Fruit fly (Drosophila melanogaster) whole organism, embryonic: ENCODE measurements around the gene CG4455.

ENCODE experiments used
- Aef1 ChIP-seq: fragments of 200-800 bp; sonication (Bioruptor generic); IDR thresholded peaks from 3 replicates; pipeline ENCODE4 v1.3.6; 2022; ENCODE audit warnings: missing biosample characterization, missing genetic modification characterization
- Awh ChIP-seq: fragments of 200-800 bp; sonication (Bioruptor generic); IDR thresholded peaks from 2 replicates; pipeline ENCODE4, ENCODE4 v1.3.6; 2022; ENCODE audit warnings: missing biosample characterization, missing genetic modification characterization
- B-H1 ChIP-seq: fragments of 200-800 bp; sonication (Bioruptor generic); IDR thresholded peaks from 3 replicates; pipeline ENCODE4 v1.3.6; 2022; ENCODE audit warnings: missing biosample characterization, missing genetic modification characterization
- B-H2 ChIP-seq: fragments of 200-800 bp; sonication (Bioruptor generic); optimal IDR thresholded peaks from 2 replicates; lab custom pipeline; 2018; ENCODE audit warnings: missing biosample characterization, mild to moderate bottlenecking, missing genetic modification characterization
- BtbVII ChIP-seq: fragments of 200-800 bp; sonication (Bioruptor generic); optimal IDR thresholded peaks from 3 replicates; lab custom pipeline; 2017; ENCODE audit warnings: missing biosample characterization, mild to moderate bottlenecking, missing genetic modification characterization
- CG10274 ChIP-seq: fragments of 200-800 bp; sonication (Bioruptor generic); optimal IDR thresholded peaks from 3 replicates; lab custom pipeline; 2017; ENCODE audit warnings: missing biosample characterization, mild to moderate bottlenecking, missing genetic modification characterization
- CG13296 ChIP-seq: fragments of 200-800 bp; sonication (Bioruptor generic); optimal IDR thresholded peaks from 3 replicates; lab custom pipeline; 2018; ENCODE audit warnings: missing biosample characterization, mild to moderate bottlenecking, missing genetic modification characterization
- CG1529 ChIP-seq: fragments of 200-800 bp; sonication (Bioruptor generic); optimal IDR thresholded peaks from 3 replicates; lab custom pipeline; 2018; ENCODE audit warnings: missing biosample characterization, missing genetic modification characterization
- CG1602 ChIP-seq: fragments of 200-800 bp; sonication (Bioruptor generic); optimal IDR thresholded peaks from 3 replicates; lab custom pipeline; 2016; ENCODE audit warnings: missing biosample characterization, missing genetic modification characterization
- CG17385 ChIP-seq: fragments of 200-800 bp; sonication (Bioruptor generic); optimal IDR thresholded peaks from 3 replicates; lab custom pipeline; 2018; ENCODE audit warnings: missing biosample characterization, mild to moderate bottlenecking, missing genetic modification characterization
- CG17802 ChIP-seq: fragments of 200-800 bp; sonication (Bioruptor generic); optimal IDR thresholded peaks from 2 replicates; lab custom pipeline; 2018; ENCODE audit warnings: missing biosample characterization, mild to moderate bottlenecking, missing genetic modification characterization, moderate library complexity
- CG1832 ChIP-seq: fragments of 200-800 bp; sonication (Bioruptor generic); optimal IDR thresholded peaks from 2 replicates; lab custom pipeline; 2017; ENCODE audit warnings: missing biosample characterization, mild to moderate bottlenecking, missing genetic modification characterization, inconsistent platforms
- CG2116 ChIP-seq: fragments of 200-800 bp; sonication (Bioruptor generic); optimal IDR thresholded peaks from 3 replicates; lab custom pipeline; 2018; ENCODE audit warnings: missing biosample characterization, mild to moderate bottlenecking, missing genetic modification characterization
- CG3163 ChIP-seq: fragments of 200-800 bp; sonication (Bioruptor generic); optimal IDR thresholded peaks from 3 replicates; lab custom pipeline; 2016; ENCODE audit warnings: missing biosample characterization, missing genetic modification characterization
- CG8290 ChIP-seq, 3 experiments: fragments of 200-800 bp; sonication (Bioruptor generic); optimal IDR thresholded peaks; 2 replicates each; lab custom pipeline; 2016 to 2019; ENCODE audit warnings: missing biosample characterization in 3 of 3, missing genetic modification characterization in 3 of 3, mild to moderate bottlenecking in 2 of 3, moderate library complexity in 1 of 3
- CG8478 ChIP-seq: fragments of >200 bp; optimal IDR thresholded peaks from 2 replicates; lab custom pipeline; 2018
- CG9817 ChIP-seq: fragments of 200-800 bp; sonication (Bioruptor generic); optimal IDR thresholded peaks from 2 replicates; lab custom pipeline; 2018; ENCODE audit warnings: missing biosample characterization, mild to moderate bottlenecking, missing genetic modification characterization, moderate library complexity
- Dek ChIP-seq: fragments of 200-800 bp; sonication (Bioruptor generic); optimal IDR thresholded peaks from 3 replicates; lab custom pipeline; 2019; ENCODE audit warnings: missing biosample characterization, mild to moderate bottlenecking, missing genetic modification characterization, moderate library complexity
- Doc3 ChIP-seq: fragments of 200-800 bp; sonication (Bioruptor generic); IDR thresholded peaks from 3 replicates; pipeline ENCODE4 v1.3.6; 2022; ENCODE audit warnings: missing biosample characterization, missing genetic modification characterization; ENCODE audit not compliant: partially characterized antibody
- ERR ChIP-seq: fragments of 200-800 bp; sonication (Bioruptor generic); optimal IDR thresholded peaks from 2 replicates; lab custom pipeline; 2016; ENCODE audit warnings: missing biosample characterization, missing genetic modification characterization
- GATAe ChIP-seq: fragments of 200-800 bp; sonication (Bioruptor generic); conservative IDR thresholded peaks from 2 replicates; pipeline ENCODE4 v1.3.6; 2022; ENCODE audit warnings: missing biosample characterization, missing genetic modification characterization
- Gug ChIP-seq: fragments of 200-800 bp; sonication (Bioruptor generic); IDR thresholded peaks from 4 replicates; pipeline ENCODE4 v1.3.6; 2022; ENCODE audit warnings: missing biosample characterization, missing genetic modification characterization
- Pdp1 ChIP-seq, 2 experiments: fragments of 200-800 bp; sonication (Bioruptor generic); optimal IDR thresholded peaks; 3 replicates each; lab custom pipeline; 2016; ENCODE audit warnings: missing biosample characterization in 2 of 2, missing genetic modification characterization in 2 of 2, mild to moderate bottlenecking in 1 of 2, moderate library complexity in 1 of 2
- Spps ChIP-seq: fragments of 200-800 bp; sonication (Bioruptor generic); optimal IDR thresholded peaks from 2 replicates; lab custom pipeline; 2018; ENCODE audit warnings: missing biosample characterization, mild to moderate bottlenecking, missing genetic modification characterization
- amos ChIP-seq: fragments of 200-800 bp; sonication (Bioruptor generic); IDR thresholded peaks from 2 replicates; pipeline ENCODE4 v1.3.6; 2022; ENCODE audit warnings: missing biosample characterization, missing genetic modification characterization; ENCODE audit not compliant: partially characterized antibody
- ase ChIP-seq: fragments of 200-800 bp; sonication (Bioruptor generic); IDR thresholded peaks from 3 replicates; pipeline ENCODE4 v1.3.6; 2022; ENCODE audit warnings: missing biosample characterization, missing genetic modification characterization
- ash1 ChIP-seq: fragments of 200-800 bp; sonication (Bioruptor generic); optimal IDR thresholded peaks from 2 replicates; lab custom pipeline; 2018; ENCODE audit warnings: missing biosample characterization, mild to moderate bottlenecking, missing genetic modification characterization
- caup ChIP-seq: fragments of 200-800 bp; sonication (Bioruptor generic); optimal IDR thresholded peaks from 3 replicates; lab custom pipeline; 2017; ENCODE audit warnings: missing biosample characterization, mild to moderate bottlenecking, missing genetic modification characterization, moderate library complexity; ENCODE audit not compliant: severe bottlenecking
- chif ChIP-seq, 2 experiments: fragments of 200-800 bp; sonication (Bioruptor generic); optimal IDR thresholded peaks; 3 replicates each; lab custom pipeline; 2016; ENCODE audit warnings: missing biosample characterization in 2 of 2, missing genetic modification characterization in 2 of 2
- cwo ChIP-seq: fragments of 200-800 bp; sonication (Bioruptor generic); optimal IDR thresholded peaks from 3 replicates; lab custom pipeline; 2017; ENCODE audit warnings: missing biosample characterization, missing genetic modification characterization, mild to moderate bottlenecking, moderate library complexity, missing genetic modification reagents
- dan ChIP-seq: fragments of 200-800 bp; sonication (Bioruptor generic); IDR thresholded peaks from 2 replicates; pipeline ENCODE4 v1.3.6; 2022; ENCODE audit warnings: missing biosample characterization, missing genetic modification characterization
- fd64A ChIP-seq: fragments of 200-800 bp; sonication (Bioruptor generic); optimal IDR thresholded peaks from 3 replicates; lab custom pipeline; 2018; ENCODE audit warnings: missing biosample characterization, mild to moderate bottlenecking, missing genetic modification characterization
- hkb ChIP-seq, 2 experiments: fragments of 200-800 bp in 1 of 2; fragments of >200 bp in 1 of 2; sonication (Bioruptor generic) in 1 of 2; IDR thresholded peaks in 1 of 2; optimal IDR thresholded peaks in 1 of 2; 2 replicates each; pipeline versions ENCODE4 v1.3.6 to Lab custom; 2017 to 2022; ENCODE audit warnings: missing biosample characterization in 1 of 2, missing genetic modification characterization in 1 of 2
- ind ChIP-seq: fragments of 200-800 bp; sonication (Bioruptor generic); optimal IDR thresholded peaks from 3 replicates; lab custom pipeline; 2016; ENCODE audit warnings: missing biosample characterization, missing genetic modification characterization
- insv ChIP-seq, 2 experiments: fragments of 200-800 bp; sonication (Bioruptor generic); optimal IDR thresholded peaks; 3 replicates each; lab custom pipeline; 2016 to 2018; ENCODE audit warnings: missing biosample characterization in 2 of 2, missing genetic modification characterization in 2 of 2
- jing ChIP-seq: fragments of 200-800 bp; sonication (Bioruptor generic); optimal IDR thresholded peaks from 2 replicates; lab custom pipeline; 2018; ENCODE audit warnings: missing biosample characterization, mild to moderate bottlenecking, missing genetic modification characterization
- kah ChIP-seq: fragments of 200-800 bp; sonication (Bioruptor generic); optimal IDR thresholded peaks from 2 replicates; lab custom pipeline; 2018; ENCODE audit warnings: missing biosample characterization, mild to moderate bottlenecking, missing genetic modification characterization
- pum ChIP-seq: fragments of 200-800 bp; sonication (Bioruptor generic); optimal IDR thresholded peaks from 2 replicates; lab custom pipeline; 2016; ENCODE audit warnings: missing biosample characterization, missing genetic modification characterization
- rib ChIP-seq: fragments of 200-800 bp; sonication (Bioruptor generic); IDR thresholded peaks from 2 replicates; pipeline ENCODE4 v1.3.6; 2022; ENCODE audit warnings: missing biosample characterization, missing genetic modification characterization
- sc ChIP-seq, 3 experiments: fragments of >200 bp in 2 of 3; fragments of 200-800 bp in 1 of 3; sonication (Bioruptor generic) in 1 of 3; optimal IDR thresholded peaks; 2 replicates in 2 of 3; 3 replicates in 1 of 3; lab custom pipeline; 2017; ENCODE audit warnings: mild to moderate bottlenecking in 1 of 3, missing biosample characterization in 1 of 3, missing genetic modification characterization in 1 of 3, missing genetic modification reagents in 1 of 3
- sim ChIP-seq: fragments of 200-800 bp; sonication (Bioruptor generic); IDR thresholded peaks from 2 replicates; pipeline ENCODE4 v1.3.6; 2022; ENCODE audit warnings: missing biosample characterization, missing genetic modification characterization
- so ChIP-seq: fragments of 200-800 bp; sonication (Bioruptor generic); IDR thresholded peaks from 3 replicates; pipeline ENCODE4 v1.3.6; 2022; ENCODE audit warnings: missing biosample characterization, missing genetic modification characterization
- sqz ChIP-seq: fragments of 200-800 bp; sonication (Bioruptor generic); optimal IDR thresholded peaks from 3 replicates; lab custom pipeline; 2018; ENCODE audit warnings: missing biosample characterization, mild to moderate bottlenecking, missing genetic modification characterization
- trem ChIP-seq: fragments of 200-800 bp; optimal IDR thresholded peaks from 3 replicates; lab custom pipeline; 2019; ENCODE audit warnings: missing biosample characterization, mild to moderate bottlenecking, missing genetic modification characterization, moderate library complexity
- twi ChIP-seq: fragments of 200-800 bp; optimal IDR thresholded peaks from 2 replicates; lab custom pipeline; 2019; ENCODE audit warnings: missing biosample characterization, mild to moderate bottlenecking, missing genetic modification characterization, moderate library complexity
- tx ChIP-seq: fragments of 200-800 bp; sonication (Bioruptor generic); optimal IDR thresholded peaks from 2 replicates; lab custom pipeline; 2016; ENCODE audit warnings: missing biosample characterization, missing genetic modification characterization
- wek ChIP-seq: fragments of 200-800 bp; sonication (Bioruptor generic); optimal IDR thresholded peaks from 3 replicates; lab custom pipeline; 2018; ENCODE audit warnings: missing biosample characterization, mild to moderate bottlenecking, missing genetic modification characterization, moderate library complexity
- zen2 ChIP-seq: fragments of 200-800 bp; sonication (Bioruptor generic); IDR thresholded peaks from 3 replicates; pipeline ENCODE4 v1.3.6; 2022; ENCODE audit warnings: missing biosample characterization, missing genetic modification characterization; ENCODE audit not compliant: partially characterized antibody

Gene CG4455

dm6 chr2L:16307026-16307703, 45.6 kb upstream of the CG4455 start, which contains the start of the genes CG5861 and Syx5 (continued):
- TF ChIP-seq ase (GFP tag; lab: Robert Waterston, UW), result no peak
- TF ChIP-seq Aef1 (GFP tag; lab: Robert Waterston, UW), result peak; percentile 37; the same call in 1 of the 3 replicates
- TF ChIP-seq CG9817 (tag; lab: Kevin White, UChicago), result peak; percentile 59
- no peak for TF ChIP-seq CG1832 (GFP tag; lab: Kevin White, UChicago)
- TF ChIP-seq CG2116 (GFP tag; lab: Kevin White, UChicago), result peak; percentile 99
- peak; percentile 60; the same call in 2 of the 4 replicates for TF ChIP-seq Gug (GFP tag; lab: Robert Waterston, UW)
- no peak; the same call in 2 of the 3 replicates for TF ChIP-seq zen2 (GFP tag; lab: Robert Waterston, UW)
- peak; percentile 62 for TF ChIP-seq ind (GFP tag; lab: Kevin White, UChicago)
- no peak for TF ChIP-seq CG1602 (GFP tag; lab: Kevin White, UChicago)
- TF ChIP-seq CG13296, result peak; percentile 63
- no peak for TF ChIP-seq sim
- no peak for TF ChIP-seq kah (GFP tag; lab: Kevin White, UChicago)
- TF ChIP-seq CG17802 (tag; lab: Kevin White, UChicago), result no peak
- TF ChIP-seq trem (tag; lab: Kevin White, UChicago), result peak; percentile 86
- TF ChIP-seq wek (GFP tag; lab: Kevin White, UChicago), result no peak
- TF ChIP-seq fd64A (GFP tag; lab: Kevin White, UChicago), result no peak
- TF ChIP-seq sc (optimal IDR thresholded peaks at IDR 0.05; lab: Kevin White, UChicago), result no peak
- no peak for TF ChIP-seq sc (GFP tag; optimal IDR thresholded peaks at IDR 0.05; lab: Kevin White, UChicago)
- TF ChIP-seq CG8478, result no peak
- no peak for TF ChIP-seq ash1
- no peak for TF ChIP-seq dan (GFP tag; lab: Robert Waterston, UW)
- TF ChIP-seq B-H1 (GFP tag; lab: Robert Waterston, UW), result no peak
- TF ChIP-seq Spps, result no peak
- 0 out of 2 replicates have a peak, but pooled peaks have one; percentile 30 for TF ChIP-seq GATAe
- peak; percentile 51 for TF ChIP-seq caup (GFP tag; lab: Kevin White, UChicago)
- no peak for TF ChIP-seq ERR
- TF ChIP-seq twi (tag; lab: Kevin White, UChicago), result peak; percentile 54
- peak; percentile 13 for TF ChIP-seq cwo (GFP tag; lab: Kevin White, UChicago)
- TF ChIP-seq BtbVII (GFP tag; lab: Kevin White, UChicago), result peak; percentile 38
- peak in 1 of 2 experiments; percentile 43 for TF ChIP-seq insv (GFP tag; optimal IDR thresholded peaks at IDR 0.05; lab: Kevin White, UChicago)
- no peak for TF ChIP-seq CG10274
- TF ChIP-seq CG8290 (GFP tag; optimal IDR thresholded peaks at IDR 0.05; lab: Kevin White, UChicago), result peak; percentile 21
- no peak for TF ChIP-seq CG8290 (tag; optimal IDR thresholded peaks at IDR 0.05; lab: Kevin White, UChicago)
- TF ChIP-seq chif (GFP tag; optimal IDR thresholded peaks at IDR 0.05; lab: Kevin White, UChicago), result no peak
- TF ChIP-seq amos, result peak; percentile 84; the same call in 1 of the 2 replicates
- no peak for TF ChIP-seq jing (GFP tag; lab: Kevin White, UChicago)
- no peak for TF ChIP-seq Awh
- TF ChIP-seq pum (GFP tag; lab: Kevin White, UChicago), result no peak
- TF ChIP-seq CG3163, result no peak
- TF ChIP-seq Dek (tag; lab: Kevin White, UChicago), result no peak
- TF ChIP-seq rib (GFP tag; lab: Robert Waterston, UW), result no peak
- no peak for TF ChIP-seq hkb (optimal IDR thresholded peaks at IDR 0.05; lab: Kevin White, UChicago)
- peak; percentile 66 for TF ChIP-seq hkb (GFP tag; IDR thresholded peaks at IDR 0.05; lab: Robert Waterston, UW)
- peak in 1 of 2 experiments; percentile 42 for TF ChIP-seq Pdp1 (GFP tag; optimal IDR thresholded peaks at IDR 0.05; lab: Kevin White, UChicago)
- peak; percentile 76 for TF ChIP-seq B-H2 (GFP tag; lab: Kevin White, UChicago)
- TF ChIP-seq Doc3 (GFP tag; lab: Robert Waterston, UW), result peak; percentile 97
- no peak for TF ChIP-seq tx
- TF ChIP-seq sqz (GFP tag; lab: Kevin White, UChicago), result peak; percentile 88
- TF ChIP-seq CG1529, result peak; percentile 1
- TF ChIP-seq so (GFP tag; lab: Robert Waterston, UW), result no peak
- TF ChIP-seq CG17385 (GFP tag; lab: Kevin White, UChicago), result peak; percentile 46
